Fruit fly (Drosophila melanogaster) whole organism, embryonic: ENCODE measurements around the gene Cyp4d14.
A peak's percentile ranks its signal among the peaks of the same experiment; 100 is the strongest.

Experiments used
- CG10267 ChIP-seq: fragments of 200-800 bp; sonication (Bioruptor generic); optimal IDR thresholded peaks from 2 replicates; lab custom pipeline; 2018; ENCODE audit warnings: missing biosample characterization, mild to moderate bottlenecking, missing genetic modification characterization, moderate library complexity
- CG11093 ChIP-seq: fragments of 200-800 bp; sonication (Bioruptor generic); IDR thresholded peaks from 3 replicates; pipeline ENCODE4 v1.3.6; 2022; ENCODE audit warnings: missing biosample characterization, missing genetic modification characterization
- CG1233 ChIP-seq: fragments of 200-800 bp; sonication (Bioruptor generic); optimal IDR thresholded peaks from 4 replicates; lab custom pipeline; 2018; ENCODE audit warnings: missing biosample characterization, mild to moderate bottlenecking, missing genetic modification characterization
- CG13123 ChIP-seq: fragments of 200-800 bp; sonication (Bioruptor generic); optimal IDR thresholded peaks from 2 replicates; lab custom pipeline; 2016; ENCODE audit warnings: missing biosample characterization, missing genetic modification characterization
- CG14965 ChIP-seq: fragments of 200-800 bp; sonication (Bioruptor generic); optimal IDR thresholded peaks from 2 replicates; lab custom pipeline; 2016; ENCODE audit warnings: missing biosample characterization, missing genetic modification characterization, borderline replicate concordance
- CG1832 ChIP-seq: fragments of 200-800 bp; sonication (Bioruptor generic); optimal IDR thresholded peaks from 2 replicates; lab custom pipeline; 2017; ENCODE audit warnings: missing biosample characterization, mild to moderate bottlenecking, missing genetic modification characterization, inconsistent platforms
- CG2116 ChIP-seq: fragments of 200-800 bp; sonication (Bioruptor generic); optimal IDR thresholded peaks from 3 replicates; lab custom pipeline; 2018; ENCODE audit warnings: missing biosample characterization, mild to moderate bottlenecking, missing genetic modification characterization
- CG2712 ChIP-seq: fragments of 200-800 bp; optimal IDR thresholded peaks from 3 replicates; lab custom pipeline; 2019; ENCODE audit warnings: missing biosample characterization, mild to moderate bottlenecking, missing genetic modification characterization, moderate library complexity
- CG34422 ChIP-seq: fragments of 200-800 bp; sonication (Bioruptor generic); IDR thresholded peaks from 3 replicates; pipeline ENCODE4 v1.3.6; 2022; ENCODE audit warnings: missing biosample characterization, missing genetic modification characterization
- CG3995 ChIP-seq: fragments of 200-800 bp; sonication (Bioruptor generic); optimal IDR thresholded peaks from 3 replicates; lab custom pipeline; 2016; ENCODE audit warnings: missing biosample characterization, missing genetic modification characterization
- CG4854 ChIP-seq: fragments of 200-800 bp; sonication (Bioruptor generic); optimal IDR thresholded peaks from 2 replicates; lab custom pipeline; 2016; ENCODE audit warnings: missing biosample characterization, missing genetic modification characterization, inconsistent platforms
- CG6791 ChIP-seq: fragments of 200-800 bp; sonication (Bioruptor generic); IDR thresholded peaks from 3 replicates; pipeline ENCODE4 v1.3.6; 2022; ENCODE audit warnings: missing biosample characterization, missing genetic modification characterization; ENCODE audit not compliant: partially characterized antibody
- CG7928 ChIP-seq: fragments of 200-800 bp; sonication (Bioruptor generic); optimal IDR thresholded peaks from 2 replicates; lab custom pipeline; 2017; ENCODE audit warnings: missing biosample characterization, mild to moderate bottlenecking, missing genetic modification characterization
- CG9215 ChIP-seq: fragments of 200-800 bp; sonication (Bioruptor generic); IDR thresholded peaks from 2 replicates; pipeline ENCODE4 v1.3.6; 2022; ENCODE audit warnings: missing biosample characterization, missing genetic modification characterization
- CG9437 ChIP-seq: fragments of 200-800 bp; sonication (Bioruptor generic); optimal IDR thresholded peaks from 2 replicates; lab custom pipeline; 2018; ENCODE audit warnings: missing biosample characterization, mild to moderate bottlenecking, missing genetic modification characterization
- Dip2 ChIP-seq: fragments of 200-800 bp; sonication (Bioruptor generic); IDR thresholded peaks from 2 replicates; pipeline ENCODE4 v1.3.6; 2022; ENCODE audit warnings: missing biosample characterization, missing genetic modification characterization
- Drgx ChIP-seq: fragments of 200-800 bp; sonication (Bioruptor generic); IDR thresholded peaks from 2 replicates; pipeline ENCODE4 v1.3.6; 2022; ENCODE audit warnings: missing biosample characterization, missing genetic modification characterization
- Eip74EF ChIP-seq, 2 experiments: fragments of 200-800 bp in 1 of 2; fragments of >200 bp in 1 of 2; sonication (Bioruptor generic) in 1 of 2; optimal IDR thresholded peaks; 2 replicates each; lab custom pipeline; 2017 to 2019; ENCODE audit warnings: missing biosample characterization in 2 of 2, missing genetic modification characterization in 2 of 2, mild to moderate bottlenecking in 1 of 2, moderate library complexity in 1 of 2
- Gsc ChIP-seq: fragments of 200-800 bp; sonication (Bioruptor generic); IDR thresholded peaks from 2 replicates; pipeline ENCODE4 v1.3.6; 2022; ENCODE audit warnings: missing biosample characterization, missing genetic modification characterization
- Hand ChIP-seq: fragments of 200-800 bp; sonication (Bioruptor generic); optimal IDR thresholded peaks from 2 replicates; lab custom pipeline; 2017; ENCODE audit warnings: mild to moderate bottlenecking, missing biosample characterization, missing genetic modification reagents, missing genetic modification characterization
- MESR4 ChIP-seq: fragments of 200-800 bp; sonication (Bioruptor generic); optimal IDR thresholded peaks from 2 replicates; lab custom pipeline; 2018; ENCODE audit warnings: missing biosample characterization, mild to moderate bottlenecking, missing genetic modification characterization, moderate library complexity
- NK7.1 ChIP-seq: fragments of 200-800 bp; sonication (Bioruptor generic); optimal IDR thresholded peaks from 3 replicates; lab custom pipeline; 2016; ENCODE audit warnings: missing biosample characterization, missing genetic modification characterization
- Neu2 ChIP-seq: fragments of 200-800 bp; sonication (Bioruptor generic); optimal IDR thresholded peaks from 3 replicates; lab custom pipeline; 2016; ENCODE audit warnings: missing biosample characterization, missing genetic modification characterization, borderline replicate concordance
- Nf-YA ChIP-seq: fragments of 200-800 bp; sonication (Bioruptor generic); IDR thresholded peaks from 2 replicates; pipeline ENCODE4 v1.3.6; 2022; ENCODE audit warnings: missing biosample characterization, missing genetic modification characterization
- Nf-YC ChIP-seq: fragments of 200-800 bp; optimal IDR thresholded peaks from 3 replicates; lab custom pipeline; 2019; ENCODE audit warnings: missing biosample characterization, mild to moderate bottlenecking, missing genetic modification characterization, moderate library complexity
- NfI ChIP-seq: fragments of 200-800 bp; sonication (Bioruptor generic); optimal IDR thresholded peaks from 3 replicates; lab custom pipeline; 2018; ENCODE audit warnings: missing biosample characterization, mild to moderate bottlenecking, missing genetic modification characterization, moderate library complexity
- Pdp1 ChIP-seq, 2 experiments: fragments of 200-800 bp; sonication (Bioruptor generic); optimal IDR thresholded peaks; 3 replicates each; lab custom pipeline; 2016; ENCODE audit warnings: missing biosample characterization in 2 of 2, missing genetic modification characterization in 2 of 2, mild to moderate bottlenecking in 1 of 2, moderate library complexity in 1 of 2
- Rfx ChIP-seq: fragments of 200-800 bp; sonication (Bioruptor generic); IDR thresholded peaks from 2 replicates; pipeline ENCODE4 v1.3.6; 2022; ENCODE audit warnings: missing biosample characterization, missing genetic modification characterization
- Usf ChIP-seq: fragments of 200-800 bp; sonication (Bioruptor generic); optimal IDR thresholded peaks from 2 replicates; lab custom pipeline; 2017; ENCODE audit warnings: missing genotype, missing biosample characterization, missing genetic modification characterization
- Xbp1 ChIP-seq: fragments of 200-800 bp; sonication (Bioruptor generic); optimal IDR thresholded peaks from 3 replicates; lab custom pipeline; 2016; ENCODE audit warnings: missing biosample characterization, mild to moderate bottlenecking, missing genetic modification characterization
- bbx ChIP-seq: fragments of 200-800 bp; sonication (Bioruptor generic); IDR thresholded peaks from 2 replicates; pipeline ENCODE4 v1.3.6; 2022; ENCODE audit warnings: missing biosample characterization, missing genetic modification characterization; ENCODE audit not compliant: partially characterized antibody
- bcd ChIP-seq: fragments of 200-800 bp; sonication (Bioruptor generic); optimal IDR thresholded peaks from 2 replicates; lab custom pipeline; 2017; ENCODE audit warnings: missing biosample characterization, mild to moderate bottlenecking, missing genetic modification characterization
- crc ChIP-seq: fragments of 200-800 bp; sonication (Bioruptor generic); optimal IDR thresholded peaks from 2 replicates; lab custom pipeline; 2016; ENCODE audit warnings: missing biosample characterization, missing genetic modification characterization
- crol ChIP-seq: fragments of 200-800 bp; sonication (Bioruptor generic); IDR thresholded peaks from 2 replicates; pipeline ENCODE4 v1.3.6; 2022; ENCODE audit warnings: missing biosample characterization, missing genetic modification characterization
- crp ChIP-seq, 2 experiments: fragments of 200-800 bp; sonication (Bioruptor generic); optimal IDR thresholded peaks; 2 replicates in 1 of 2; 3 replicates in 1 of 2; lab custom pipeline; 2017; ENCODE audit warnings: missing biosample characterization in 2 of 2, missing genetic modification characterization in 2 of 2, mild to moderate bottlenecking in 1 of 2, moderate library complexity in 1 of 2
- gsb ChIP-seq: fragments of 200-800 bp; sonication (Bioruptor generic); IDR thresholded peaks from 2 replicates; pipeline ENCODE4 v1.3.6; 2022; ENCODE audit warnings: missing biosample characterization, missing genetic modification characterization
- jumu ChIP-seq: fragments of 200-800 bp; sonication (Bioruptor generic); optimal IDR thresholded peaks from 3 replicates; lab custom pipeline; 2016; ENCODE audit warnings: missing biosample characterization, missing genetic modification characterization
- kah ChIP-seq: fragments of 200-800 bp; sonication (Bioruptor generic); optimal IDR thresholded peaks from 2 replicates; lab custom pipeline; 2018; ENCODE audit warnings: missing biosample characterization, mild to moderate bottlenecking, missing genetic modification characterization
- p53 ChIP-seq: fragments of 200-800 bp; sonication (Bioruptor generic); optimal IDR thresholded peaks from 2 replicates; lab custom pipeline; 2016; ENCODE audit warnings: missing biosample characterization, missing genetic modification characterization
- peb ChIP-seq: fragments of 200-800 bp; sonication (Bioruptor generic); IDR thresholded peaks from 2 replicates; pipeline ENCODE4 v1.3.6; 2022; ENCODE audit warnings: missing biosample characterization, missing genetic modification characterization
- pum ChIP-seq: fragments of 200-800 bp; sonication (Bioruptor generic); optimal IDR thresholded peaks from 2 replicates; lab custom pipeline; 2016; ENCODE audit warnings: missing biosample characterization, missing genetic modification characterization
- rib ChIP-seq: fragments of 200-800 bp; sonication (Bioruptor generic); IDR thresholded peaks from 2 replicates; pipeline ENCODE4 v1.3.6; 2022; ENCODE audit warnings: missing biosample characterization, missing genetic modification characterization
- row ChIP-seq: fragments of 200-800 bp; sonication (Bioruptor generic); IDR thresholded peaks from 3 replicates; pipeline ENCODE4 v1.3.6; 2022; ENCODE audit warnings: missing biosample characterization, missing genetic modification characterization
- sd ChIP-seq: fragments of 200-800 bp; sonication (Bioruptor generic); optimal IDR thresholded peaks from 3 replicates; lab custom pipeline; 2018; ENCODE audit warnings: missing biosample characterization, mild to moderate bottlenecking, missing genetic modification characterization, moderate library complexity
- slbo ChIP-seq: fragments of 200-800 bp; sonication (Bioruptor generic); IDR thresholded peaks from 2 replicates; pipeline ENCODE4 v1.3.6; 2022; ENCODE audit warnings: missing biosample characterization, missing genetic modification characterization
- tio ChIP-seq: fragments of 200-800 bp; sonication (Bioruptor generic); optimal IDR thresholded peaks from 2 replicates; lab custom pipeline; 2017; ENCODE audit warnings: missing biosample characterization, missing genetic modification characterization, inconsistent platforms
- tna ChIP-seq: fragments of 200-800 bp; sonication (Bioruptor generic); IDR thresholded peaks from 2 replicates; pipeline ENCODE4 v1.3.6; 2022; ENCODE audit warnings: missing biosample characterization, missing genetic modification characterization; ENCODE audit not compliant: partially characterized antibody
- ttk ChIP-seq: fragments of 200-800 bp; sonication (Bioruptor generic); IDR thresholded peaks from 2 replicates; pipeline ENCODE4 v2.1.2; 2022; ENCODE audit warnings: missing biosample characterization, missing genetic modification characterization
- vnd ChIP-seq: fragments of 200-800 bp; sonication (Bioruptor generic); IDR thresholded peaks from 3 replicates; pipeline ENCODE4 v1.3.6; 2022; ENCODE audit warnings: missing biosample characterization, missing genetic modification characterization; ENCODE audit not compliant: partially characterized antibody
- zen2 ChIP-seq: fragments of 200-800 bp; sonication (Bioruptor generic); IDR thresholded peaks from 3 replicates; pipeline ENCODE4 v1.3.6; 2022; ENCODE audit warnings: missing biosample characterization, missing genetic modification characterization; ENCODE audit not compliant: partially characterized antibody

Cyp4d14 gene

DNA sequence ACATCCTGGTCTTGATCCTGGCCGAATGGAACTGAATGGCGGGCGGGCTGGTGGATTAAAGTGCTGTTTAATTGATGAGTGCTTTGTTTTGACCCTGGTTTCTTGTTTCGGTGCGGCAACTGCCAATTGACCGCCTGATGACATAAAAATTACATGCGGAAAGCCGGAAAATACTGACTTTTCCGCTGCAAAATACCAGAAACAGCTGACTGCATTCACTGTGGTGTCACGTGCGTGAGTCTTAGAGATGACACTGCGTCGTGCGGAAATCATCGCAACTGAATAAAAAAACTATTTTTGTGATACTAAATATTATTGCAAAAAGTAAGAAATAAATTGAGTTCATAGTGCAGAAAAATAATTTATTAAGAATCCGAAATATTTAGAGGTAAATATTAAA, 25.6 kb downstream of the Cyp4d14 start, which contains the start of gene bcn92 (continued):
- no peak for TF ChIP-seq crol
- TF ChIP-seq bcd, result no peak
- TF ChIP-seq Xbp1, result peak; percentile 62
- no peak for TF ChIP-seq NK7.1
- peak; percentile 95 for TF ChIP-seq CG6791 (GFP tag; lab: Robert Waterston, UW)
- no peak for TF ChIP-seq CG7928 (GFP tag; lab: Kevin White, UChicago)
- TF ChIP-seq Dip2 (GFP tag; lab: Robert Waterston, UW), result no peak
- TF ChIP-seq CG1233 (GFP tag; lab: Kevin White, UChicago), result no peak
- peak; percentile 85 for TF ChIP-seq tna (GFP tag; lab: Robert Waterston, UW)
- 0 out of 3 replicates have a peak, but pooled peaks have one; percentile 39 for TF ChIP-seq CG34422
- peak; percentile 73 for TF ChIP-seq Rfx (GFP tag; lab: Robert Waterston, UW)
- TF ChIP-seq CG13123 (GFP tag; lab: Kevin White, UChicago), result peak; percentile 26
- peak; percentile 32 for TF ChIP-seq pum (GFP tag; lab: Kevin White, UChicago)
- TF ChIP-seq CG2116 (GFP tag; lab: Kevin White, UChicago), result peak; percentile 34
- no peak for TF ChIP-seq CG1832
- TF ChIP-seq sd (tag; lab: Kevin White, UChicago), result peak; percentile 37
- no peak for TF ChIP-seq CG11093 (GFP tag; lab: Robert Waterston, UW)
- TF ChIP-seq ttk (GFP tag; lab: Robert Waterston, UW), result no peak
- TF ChIP-seq crp (GFP tag; optimal IDR thresholded peaks at IDR 0.05; lab: Kevin White, UChicago), result peak; percentile 78 to 96
- no peak for TF ChIP-seq CG14965
- TF ChIP-seq Drgx (GFP tag; lab: Robert Waterston, UW), result 0 out of 2 replicates have a peak, but pooled peaks have one; percentile 8
- peak; percentile 35 for TF ChIP-seq Usf (GFP tag; lab: Kevin White, UChicago)
- peak; percentile 43 for TF ChIP-seq CG2712 (tag; lab: Kevin White, UChicago)
- peak; percentile 97 for TF ChIP-seq bbx (GFP tag; lab: Robert Waterston, UW)
- no peak for TF ChIP-seq rib
- TF ChIP-seq CG3995 (GFP tag; lab: Kevin White, UChicago), result peak; percentile 28
- TF ChIP-seq MESR4 (GFP tag; lab: Kevin White, UChicago), result peak; percentile 53
- no peak for TF ChIP-seq gsb (GFP tag; lab: Robert Waterston, UW)
- peak; percentile 93 for TF ChIP-seq row
- no peak for TF ChIP-seq Gsc (GFP tag; lab: Robert Waterston, UW)
- TF ChIP-seq Nf-YA (GFP tag; lab: Robert Waterston, UW), result no peak
- TF ChIP-seq Nf-YC (tag; lab: Kevin White, UChicago), result peak; percentile 37
- peak; percentile 76 for TF ChIP-seq slbo
- TF ChIP-seq Pdp1 (GFP tag; optimal IDR thresholded peaks at IDR 0.05; lab: Kevin White, UChicago), result peak; percentile 46 to 90
- peak; percentile 6 for TF ChIP-seq crc (GFP tag; lab: Kevin White, UChicago)
- peak; percentile 50 for TF ChIP-seq CG10267
- 0 out of 2 replicates have a peak, but pooled peaks have one; percentile 24 for TF ChIP-seq peb
- no peak for TF ChIP-seq kah (GFP tag; lab: Kevin White, UChicago)
- no peak for TF ChIP-seq CG9215 (GFP tag; lab: Robert Waterston, UW)
- peak; percentile 17 for TF ChIP-seq NfI (GFP tag; lab: Kevin White, UChicago)
- TF ChIP-seq CG4854, result no peak
- peak; percentile 92 for TF ChIP-seq zen2 (GFP tag; lab: Robert Waterston, UW)
- no peak for TF ChIP-seq Neu2 (GFP tag; lab: Kevin White, UChicago)
- TF ChIP-seq tio (GFP tag; lab: Kevin White, UChicago), result no peak
- TF ChIP-seq Hand (GFP tag; lab: Kevin White, UChicago), result no peak
- no peak for TF ChIP-seq Eip74EF (GFP tag; optimal IDR thresholded peaks at IDR 0.05; lab: Kevin White, UChicago)
- TF ChIP-seq p53 (GFP tag; lab: Kevin White, UChicago), result no peak
- no peak for TF ChIP-seq CG9437 (GFP tag; lab: Kevin White, UChicago)
- peak; percentile 50 for TF ChIP-seq jumu
- peak; percentile 93 for TF ChIP-seq vnd (GFP tag; lab: Robert Waterston, UW)
